Worm (Caenorhabditis elegans) whole organism, late embryonic: ENCODE results near the gene atf-2.

ENCODE experiments used
- ama-1 ChIP-seq: fragments of 150-350 bp; optimal IDR thresholded peaks from 2 replicates; lab custom pipeline; 2014
- elt-2 ChIP-seq: sonication (generic microtip); optimal IDR thresholded peaks from 2 replicates; lab custom pipeline; 2016; ENCODE audit warnings: missing genetic modification reagents, missing genetic modification characterization, missing compliant biosample characterization

DNA sequence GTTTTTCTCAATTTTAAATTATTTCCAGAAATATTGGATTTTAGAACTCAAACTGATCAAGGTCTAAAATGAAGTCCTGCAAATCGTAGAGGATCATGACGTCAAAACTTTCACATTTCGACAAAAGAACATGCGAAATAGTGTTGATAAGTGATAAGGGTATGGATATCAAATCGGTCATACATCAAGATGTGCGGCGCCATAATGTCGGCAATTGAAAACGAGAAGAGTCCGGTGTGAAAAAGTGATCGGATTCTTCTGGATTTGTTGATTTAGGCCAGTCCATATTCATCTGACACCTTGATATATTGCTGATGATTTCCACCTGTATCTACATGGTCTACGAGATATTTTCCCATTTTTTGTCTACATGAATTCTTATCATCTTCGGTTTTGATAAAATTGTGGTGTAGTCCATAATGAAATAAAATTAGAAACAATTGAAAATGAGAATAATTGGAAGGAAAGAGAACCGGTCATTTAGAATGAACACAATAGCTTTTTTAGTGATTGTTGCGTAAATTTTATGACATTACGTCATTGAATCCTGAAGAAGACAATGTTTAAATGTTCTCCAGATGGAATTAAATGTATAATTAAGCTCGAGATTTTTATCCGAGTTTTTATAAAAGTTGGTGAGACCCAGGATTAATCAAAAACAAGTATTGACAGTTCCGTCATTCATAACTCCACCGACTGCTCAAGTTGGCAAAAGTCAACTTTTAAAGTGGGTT, 20.7 kb upstream of the atf-2 start:
- TF ChIP-seq ama-1 (no peak), elt-2 (no peak)
